Worm (Caenorhabditis elegans) whole organism, mixed stage, embryonic: ENCODE results near the gene F01E11.20.
A peak's percentile ranks its signal among the peaks of the same experiment; 100 is the strongest.

Experiments
- M03D4.4 ChIP-seq: sonication (generic microtip); optimal IDR thresholded peaks from 2 replicates; lab custom pipeline; 2017; ENCODE audit warnings: mild to moderate bottlenecking, missing genetic modification characterization, missing compliant biosample characterization
- bed-3 ChIP-seq: fragments of 200-800 bp; sonication (Bioruptor generic); optimal IDR thresholded peaks from 3 replicates; lab custom pipeline; 2018; ENCODE audit warnings: mild to moderate bottlenecking, missing genetic modification characterization, moderate library complexity, missing compliant biosample characterization
- blmp-1 ChIP-seq: fragments of 150-350 bp; optimal IDR thresholded peaks from 2 replicates; lab custom pipeline; 2014; ENCODE audit warnings: missing biosample characterization, missing genetic modification characterization
- ceh-39 ChIP-seq: fragments of 150-350 bp; optimal IDR thresholded peaks from 2 replicates; lab custom pipeline; 2014; ENCODE audit warnings: missing biosample characterization, missing genetic modification characterization
- ceh-43 ChIP-seq: fragments of 200-800 bp; sonication (Bioruptor generic); optimal IDR thresholded peaks from 2 replicates; lab custom pipeline; 2018; ENCODE audit warnings: mild to moderate bottlenecking, missing genetic modification characterization, moderate library complexity, missing compliant biosample characterization
- ceh-83 ChIP-seq: fragments of 200-800 bp; sonication (Bioruptor generic); optimal IDR thresholded peaks from 2 replicates; lab custom pipeline; 2018; ENCODE audit warnings: mild to moderate bottlenecking, missing genetic modification characterization, missing compliant biosample characterization
- ces-1 ChIP-seq: fragments of 150-350 bp; optimal IDR thresholded peaks from 2 replicates; lab custom pipeline; 2014; ENCODE audit warnings: missing biosample characterization, missing genetic modification reagents, missing genetic modification characterization
- cnd-1 ChIP-seq: fragments of 200-800 bp; sonication (Bioruptor generic); optimal IDR thresholded peaks from 2 replicates; lab custom pipeline; 2018; ENCODE audit warnings: mild to moderate bottlenecking, missing genetic modification characterization, missing compliant biosample characterization
- drap-1 ChIP-seq: fragments of 200-800 bp; sonication (Bioruptor generic); optimal IDR thresholded peaks from 3 replicates; lab custom pipeline; 2018; ENCODE audit warnings: mild to moderate bottlenecking, missing genetic modification characterization, missing compliant biosample characterization
- elt-1 ChIP-seq: sonication (generic microtip); optimal IDR thresholded peaks from 2 replicates; lab custom pipeline; 2017; ENCODE audit warnings: missing genetic modification characterization, mild to moderate bottlenecking, missing compliant biosample characterization, antibody characterized with exemption, moderate library complexity, borderline replicate concordance; ENCODE audit not compliant: insufficient read depth
- elt-3 ChIP-seq: fragments of 150-350 bp; optimal IDR thresholded peaks from 2 replicates; lab custom pipeline; 2014; ENCODE audit warnings: missing biosample characterization, missing genetic modification characterization
- flh-1 ChIP-seq: fragments of 200-800 bp; sonication (Bioruptor generic); optimal IDR thresholded peaks from 2 replicates; lab custom pipeline; 2018; ENCODE audit warnings: mild to moderate bottlenecking, missing genetic modification characterization, moderate library complexity, missing compliant biosample characterization
- ham-2 ChIP-seq: fragments of 200-800 bp; sonication (Bioruptor generic); optimal IDR thresholded peaks from 2 replicates; lab custom pipeline; 2018; ENCODE audit warnings: mild to moderate bottlenecking, missing genetic modification characterization, missing compliant biosample characterization
- hlh-1 ChIP-seq: fragments of 150-350 bp; optimal IDR thresholded peaks from 2 replicates; lab custom pipeline; 2014; ENCODE audit warnings: missing biosample characterization, missing genetic modification reagents, missing genetic modification characterization
- lin-13 ChIP-seq: fragments of 150-350 bp; optimal IDR thresholded peaks from 2 replicates; lab custom pipeline; 2014; ENCODE audit warnings: missing biosample characterization, missing genetic modification characterization
- lsy-2 ChIP-seq: fragments of 150-350 bp; optimal IDR thresholded peaks from 2 replicates; lab custom pipeline; 2014; ENCODE audit warnings: missing biosample characterization, missing genetic modification characterization
- mep-1 ChIP-seq: fragments of 150-350 bp; optimal IDR thresholded peaks from 2 replicates; lab custom pipeline; 2017; ENCODE audit warnings: missing biosample characterization, missing genetic modification reagents, missing genetic modification characterization, inconsistent platforms
- mls-2 ChIP-seq: sonication (generic microtip); optimal IDR thresholded peaks from 2 replicates; lab custom pipeline; 2016; ENCODE audit warnings: mild to moderate bottlenecking, missing genetic modification characterization, moderate library complexity, missing compliant biosample characterization
- nhr-2 ChIP-seq: fragments of 150-350 bp; optimal IDR thresholded peaks from 2 replicates; lab custom pipeline; 2014; ENCODE audit warnings: missing biosample characterization, missing genetic modification characterization
- nhr-237 ChIP-seq: fragments of 150-350 bp; optimal IDR thresholded peaks from 2 replicates; lab custom pipeline; 2014; ENCODE audit warnings: missing biosample characterization, missing genetic modification characterization
- nhr-28 ChIP-seq: fragments of 150-350 bp; optimal IDR thresholded peaks from 2 replicates; lab custom pipeline; 2014; ENCODE audit warnings: missing biosample characterization, missing genetic modification characterization
- nhr-76 ChIP-seq: sonication (generic microtip); optimal IDR thresholded peaks from 2 replicates; lab custom pipeline; 2017; ENCODE audit warnings: missing biosample characterization, missing genetic modification characterization
- pha-4 ChIP-seq: fragments of 150-350 bp; optimal IDR thresholded peaks from 2 replicates; lab custom pipeline; 2018; ENCODE audit warnings: missing biosample characterization, missing genetic modification reagents, missing genetic modification characterization
- sem-2 ChIP-seq: fragments of 200-800 bp; sonication (Bioruptor generic); optimal IDR thresholded peaks from 2 replicates; lab custom pipeline; 2018; ENCODE audit warnings: mild to moderate bottlenecking, missing genetic modification characterization, missing compliant biosample characterization
- snpc-4 ChIP-seq: fragments of 150-350 bp; optimal IDR thresholded peaks from 2 replicates; lab custom pipeline; 2014; ENCODE audit warnings: missing biosample characterization, missing genetic modification characterization
- sptf-1 ChIP-seq: sonication (generic microtip); optimal IDR thresholded peaks from 2 replicates; lab custom pipeline; 2017; ENCODE audit warnings: mild to moderate bottlenecking, missing genetic modification characterization, moderate library complexity, missing compliant biosample characterization
- tbx-8 ChIP-seq: fragments of 200-800 bp; sonication (Bioruptor generic); optimal IDR thresholded peaks from 2 replicates; lab custom pipeline; 2018; ENCODE audit warnings: mild to moderate bottlenecking, missing genetic modification characterization, moderate library complexity, missing compliant biosample characterization
- unc-120 ChIP-seq: sonication (generic microtip); optimal IDR thresholded peaks from 2 replicates; lab custom pipeline; 2017; ENCODE audit warnings: missing genetic modification characterization, missing compliant biosample characterization; ENCODE audit not compliant: poor library complexity, severe bottlenecking
- unc-39 ChIP-seq: fragments of 150-350 bp; optimal IDR thresholded peaks from 2 replicates; lab custom pipeline; 2014; ENCODE audit warnings: missing biosample characterization, missing genetic modification characterization
- unc-62 ChIP-seq: fragments of 150-350 bp; optimal IDR thresholded peaks from 2 replicates; lab custom pipeline; 2014; ENCODE audit warnings: missing biosample characterization, missing genetic modification reagents, missing genetic modification characterization
- zip-8 ChIP-seq: fragments of 150-350 bp; optimal IDR thresholded peaks from 2 replicates; lab custom pipeline; 2014; ENCODE audit warnings: missing biosample characterization, missing genetic modification characterization
- ztf-11 ChIP-seq: fragments of 150-350 bp; optimal IDR thresholded peaks from 2 replicates; lab custom pipeline; 2014; ENCODE audit warnings: missing biosample characterization, missing genetic modification characterization

The F01E11.20 gene

DNA sequence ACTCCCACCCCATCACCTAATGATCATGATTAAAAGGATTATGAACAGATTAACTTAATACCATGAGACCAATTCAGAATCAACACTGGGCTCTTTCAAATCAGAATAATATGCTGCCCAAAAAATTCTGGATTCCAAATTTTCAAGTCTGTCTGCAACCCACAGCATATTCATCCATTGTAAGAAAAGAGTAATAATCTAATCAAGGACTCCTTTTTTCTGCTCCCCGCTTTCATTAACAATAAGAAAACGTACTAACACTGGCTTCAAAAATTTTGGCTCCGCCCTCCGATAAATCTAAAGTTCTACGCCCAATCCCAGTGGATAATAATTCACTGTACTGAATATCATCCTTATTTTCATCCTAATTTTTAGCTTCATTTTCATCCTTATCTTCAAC lies 8.1 kb downstream of the F01E11.20 start:
- no peak for TF ChIP-seq bed-3 (GFP tag; lab: Kevin White, UChicago)
- TF ChIP-seq drap-1 (GFP tag; lab: Kevin White, UChicago): no peak

- TF ChIP-seq ces-1: peak; percentile 42
- no peak for TF ChIP-seq flh-1 (GFP tag; lab: Kevin White, UChicago)
- no peak for TF ChIP-seq unc-39
- no peak for TF ChIP-seq nhr-28 (tag; lab: Kevin White, UChicago)
- peak; percentile 23 for TF ChIP-seq mls-2 (tag; lab: Kevin White, UChicago)
- TF ChIP-seq lsy-2 (tag; lab: Kevin White, UChicago): no peak
- TF ChIP-seq nhr-237: no peak
Observed at ce11 chrX:6971301-6971700, 25.0 kb downstream of the F01E11.20 start.

ce11 chrX:6970134-6970533 lies 26.2 kb downstream of the F01E11.20 start:
- TF ChIP-seq zip-8 (tag; lab: Kevin White, UChicago): no peak
- no peak for TF ChIP-seq blmp-1
- no peak for TF ChIP-seq M03D4.4 (tag; lab: Kevin White, UChicago)
- TF ChIP-seq drap-1 (GFP tag; lab: Kevin White, UChicago): no peak
- TF ChIP-seq snpc-4 (tag; lab: Kevin White, UChicago): no peak
- no peak for TF ChIP-seq nhr-28 (tag; lab: Kevin White, UChicago)
- TF ChIP-seq ces-1: peak; percentile 84
- TF ChIP-seq tbx-8: no peak

DNA sequence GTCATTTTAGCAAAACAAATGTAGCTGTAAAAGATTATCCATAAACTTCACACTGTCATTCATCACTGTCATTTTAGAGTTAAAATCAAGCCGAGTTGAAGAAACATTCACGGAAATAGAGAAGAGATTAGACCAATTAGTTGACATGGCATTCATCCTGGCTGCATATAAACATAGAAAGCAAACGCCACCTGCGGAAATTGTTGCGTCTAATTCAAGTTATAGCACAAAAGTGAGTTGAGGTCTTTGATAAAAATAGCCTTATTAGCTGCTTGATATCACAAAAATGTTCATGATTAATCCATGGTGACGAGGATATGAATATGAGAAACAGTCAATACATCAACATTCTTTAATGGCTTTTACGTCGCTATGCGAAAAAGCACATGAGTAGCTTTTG lies 27.8 kb downstream of the F01E11.20 start:
- TF ChIP-seq sem-2: no peak
- TF ChIP-seq elt-1 (tag; lab: Kevin White, UChicago): no peak
- TF ChIP-seq elt-3 (tag; lab: Kevin White, UChicago): no peak
- TF ChIP-seq nhr-2 (tag; lab: Kevin White, UChicago): no peak
- no peak for TF ChIP-seq ceh-43 (GFP tag; lab: Kevin White, UChicago)
- TF ChIP-seq nhr-28 (tag; lab: Kevin White, UChicago): no peak
- TF ChIP-seq unc-120: no peak
- TF ChIP-seq flh-1 (GFP tag; lab: Kevin White, UChicago): no peak
- TF ChIP-seq nhr-237: no peak
- TF ChIP-seq tbx-8: no peak
- TF ChIP-seq drap-1 (GFP tag; lab: Kevin White, UChicago): no peak
- TF ChIP-seq bed-3 (GFP tag; lab: Kevin White, UChicago): no peak
- no peak for TF ChIP-seq hlh-1
- TF ChIP-seq mls-2 (tag; lab: Kevin White, UChicago): no peak
- no peak for TF ChIP-seq snpc-4 (tag; lab: Kevin White, UChicago)

DNA sequence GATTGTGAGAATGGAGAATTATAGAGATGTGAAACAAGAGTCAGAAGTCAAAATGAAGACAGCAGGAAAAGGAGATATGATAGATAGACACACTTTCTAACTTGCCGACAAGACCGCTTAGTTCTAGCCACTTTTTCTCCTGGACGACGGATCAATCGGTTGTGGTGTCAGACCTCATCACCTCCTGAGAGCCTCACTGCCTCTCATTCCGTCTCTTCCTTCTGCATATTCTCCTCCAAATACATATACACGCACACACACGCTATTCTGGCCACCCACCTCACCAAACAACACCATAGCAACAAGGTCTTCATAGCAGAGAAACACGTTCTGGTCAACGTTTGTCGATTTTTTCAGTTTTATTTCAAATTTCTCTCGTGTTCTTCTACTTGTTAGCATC lies 29.3 kb downstream of the F01E11.20 start, which contains the start of gene F01E11.3:
TSS of gene F01E11.3 (plus strand) at position 301 of the 400 bp plus-strand sequence.
- TF ChIP-seq ceh-83 (GFP tag; lab: Kevin White, UChicago) (no peak), ztf-11 (tag; lab: Kevin White, UChicago) (no peak), flh-1 (GFP tag; lab: Kevin White, UChicago) (no peak), zip-8 (tag; lab: Kevin White, UChicago) (no peak), unc-120 (no peak), nhr-237 (no peak)

- TF ChIP-seq unc-39 (no peak), ces-1 (peak; percentile 87), flh-1 (GFP tag; lab: Kevin White, UChicago) (no peak)
Observed at ce11 chrX:6963842-6964241, 32.5 kb downstream of the F01E11.20 start.

- TF ChIP-seq hlh-1 (peak; percentile 94), ces-1 (no peak)
Observed at ce11 chrX:6962347-6962746, 34.0 kb downstream of the F01E11.20 start.

DNA sequence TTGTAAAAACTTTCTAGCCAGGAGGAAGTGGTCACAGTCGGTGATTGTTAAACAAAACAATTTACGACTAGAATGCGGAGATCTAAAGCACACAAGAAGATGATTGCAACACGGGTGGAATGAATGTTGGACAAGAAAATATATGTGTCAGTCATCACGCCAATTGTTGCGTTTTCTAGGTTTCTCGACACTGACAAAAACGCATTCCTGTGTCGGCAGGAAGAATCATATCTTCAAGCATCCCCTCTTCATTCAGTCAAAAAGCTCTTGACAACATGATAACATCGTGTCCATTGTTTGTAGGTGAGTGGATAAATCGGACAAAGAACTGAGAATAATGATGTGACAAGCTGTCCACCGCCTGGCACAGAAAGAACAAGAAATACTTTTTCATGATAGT lies 36.8 kb downstream of the F01E11.20 start:
- no peak for TF ChIP-seq lin-13
- TF ChIP-seq sptf-1 (tag; lab: Kevin White, UChicago): no peak
- no peak for TF ChIP-seq zip-8 (tag; lab: Kevin White, UChicago)
- TF ChIP-seq nhr-76: no peak
- no peak for TF ChIP-seq pha-4 (tag; lab: Kevin White, UChicago)
- TF ChIP-seq nhr-28 (tag; lab: Kevin White, UChicago): no peak
- TF ChIP-seq cnd-1 (tag; lab: Kevin White, UChicago): no peak
- TF ChIP-seq unc-39: no peak
- TF ChIP-seq snpc-4 (tag; lab: Kevin White, UChicago): no peak
- TF ChIP-seq bed-3 (GFP tag; lab: Kevin White, UChicago): no peak
- no peak for TF ChIP-seq ceh-39 (tag; lab: Kevin White, UChicago)
- no peak for TF ChIP-seq sem-2
- TF ChIP-seq lsy-2 (tag; lab: Kevin White, UChicago): no peak
- TF ChIP-seq tbx-8: no peak
- peak; percentile 58 for TF ChIP-seq hlh-1
- TF ChIP-seq unc-120: peak; percentile 13
- TF ChIP-seq ham-2 (GFP tag; lab: Kevin White, UChicago): no peak
- TF ChIP-seq mep-1 (tag; lab: Kevin White, UChicago): no peak
- no peak for TF ChIP-seq flh-1 (GFP tag; lab: Kevin White, UChicago)
- no peak for TF ChIP-seq ztf-11 (tag; lab: Kevin White, UChicago)
- peak; percentile 93 for TF ChIP-seq unc-62 (GFP tag; lab: Kevin White, UChicago)
